Worm (Caenorhabditis elegans) whole organism, young adult: ENCODE data around the gene lido-1.

Experiments
- B0035.1 ChIP-seq: sonication (generic microtip); optimal IDR thresholded peaks from 2 replicates; lab custom pipeline; 2016; ENCODE audit warnings: missing genetic modification characterization, mild to moderate bottlenecking, missing compliant biosample characterization, missing genotype, missing genetic modification reagents
- B0336.3 ChIP-seq: fragments of 200-800 bp; sonication (Bioruptor generic); IDR thresholded peaks from 2 replicates; pipeline ENCODE4 v1.3.6; 2022; ENCODE audit warnings: missing genetic modification characterization, missing compliant biosample characterization
- C06A6.2 ChIP-seq: fragments of 200-800 bp; sonication (Bioruptor generic); conservative IDR thresholded peaks from 2 replicates; pipeline ENCODE4 v1.3.6; 2022; ENCODE audit warnings: missing genetic modification characterization, missing compliant biosample characterization
- C17E4.6 ChIP-seq: fragments of 200-800 bp; sonication (Bioruptor generic); IDR thresholded peaks from 2 replicates; pipeline ENCODE4 v1.3.6; 2022; ENCODE audit warnings: missing genetic modification reagents, missing genetic modification characterization, missing compliant biosample characterization
- D2030.7 ChIP-seq: fragments of 200-800 bp; sonication (Bioruptor generic); IDR thresholded peaks from 2 replicates; pipeline ENCODE4 v1.3.6; 2022; ENCODE audit warnings: missing genetic modification reagents, missing genetic modification characterization, missing compliant biosample characterization
- F22D6.2 ChIP-seq: sonication (generic microtip); optimal IDR thresholded peaks from 2 replicates; lab custom pipeline; 2016; ENCODE audit warnings: mild to moderate bottlenecking, missing genetic modification characterization, missing compliant biosample characterization
- F37B4.10 ChIP-seq: fragments of 200-800 bp; sonication (Bioruptor generic); IDR thresholded peaks from 2 replicates; pipeline ENCODE4 v1.3.6; 2022; ENCODE audit warnings: missing genetic modification characterization, missing compliant biosample characterization
- F57C9.4 ChIP-seq: sonication (generic microtip); optimal IDR thresholded peaks from 2 replicates; lab custom pipeline; 2017; ENCODE audit warnings: mild to moderate bottlenecking, missing genetic modification characterization, missing compliant biosample characterization
- T07F8.4 ChIP-seq: sonication (generic microtip); optimal IDR thresholded peaks from 2 replicates; lab custom pipeline; 2016; ENCODE audit warnings: mild to moderate bottlenecking, missing genetic modification characterization, moderate library complexity, missing compliant biosample characterization
- Y53G8AR.9 ChIP-seq: fragments of 200-800 bp; sonication (Bioruptor generic); conservative IDR thresholded peaks from 2 replicates; pipeline ENCODE4 v1.3.6; 2022; ENCODE audit warnings: missing genetic modification reagents, missing genetic modification characterization, missing compliant biosample characterization
- Y56A3A.18 ChIP-seq: fragments of 200-800 bp; sonication (Bioruptor generic); IDR thresholded peaks from 2 replicates; pipeline ENCODE4 v1.3.6; 2022; ENCODE audit warnings: missing genetic modification reagents, missing genetic modification characterization, missing compliant biosample characterization
- Y95B8A.8 ChIP-seq: fragments of 200-800 bp; sonication (Bioruptor generic); IDR thresholded peaks from 2 replicates; pipeline ENCODE4 v1.3.6; 2022; ENCODE audit warnings: missing genetic modification reagents, missing genetic modification characterization, missing compliant biosample characterization
- aptf-3 ChIP-seq: fragments of 200-800 bp; sonication (Bioruptor generic); IDR thresholded peaks from 2 replicates; pipeline ENCODE4 v1.3.6; 2022; ENCODE audit warnings: missing genetic modification characterization, missing compliant biosample characterization
- bed-1 ChIP-seq: fragments of 200-800 bp; sonication (Bioruptor generic); IDR thresholded peaks from 2 replicates; pipeline ENCODE4 v1.3.6; 2022; ENCODE audit warnings: missing genetic modification reagents, missing genetic modification characterization, missing compliant biosample characterization
- cebp-1 ChIP-seq, 2 experiments: fragments of 200-800 bp in 1 of 2; sonication (Bioruptor generic) in 1 of 2; sonication (generic microtip) in 1 of 2; IDR thresholded peaks in 1 of 2; optimal IDR thresholded peaks in 1 of 2; 2 replicates each; pipeline versions ENCODE4 v1.3.6 to Lab custom; 2017 to 2022; ENCODE audit warnings: missing compliant biosample characterization in 2 of 2, missing genetic modification characterization in 2 of 2, mild to moderate bottlenecking in 1 of 2, missing genetic modification reagents in 1 of 2, moderate library complexity in 1 of 2
- ceh-100 ChIP-seq: fragments of 200-800 bp; sonication (Bioruptor generic); IDR thresholded peaks from 2 replicates; pipeline ENCODE4 v1.3.6; 2022; ENCODE audit warnings: missing genetic modification reagents, missing genetic modification characterization, missing compliant biosample characterization
- ceh-27 ChIP-seq: fragments of 200-800 bp; sonication (Bioruptor generic); optimal IDR thresholded peaks from 2 replicates; lab custom pipeline; 2018; ENCODE audit warnings: mild to moderate bottlenecking, missing genetic modification characterization, moderate library complexity, missing compliant biosample characterization
- dox-1 ChIP-seq: fragments of 200-800 bp; sonication (Bioruptor generic); IDR thresholded peaks from 2 replicates; pipeline ENCODE4 v1.3.6; 2022; ENCODE audit warnings: missing genetic modification reagents, missing genetic modification characterization, missing compliant biosample characterization
- ets-4 ChIP-seq: fragments of 200-800 bp; sonication (Bioruptor generic); optimal IDR thresholded peaks from 2 replicates; lab custom pipeline; 2018; ENCODE audit warnings: mild to moderate bottlenecking, missing genetic modification characterization, missing compliant biosample characterization
- hlh-12 ChIP-seq: sonication (generic microtip); optimal IDR thresholded peaks from 2 replicates; lab custom pipeline; 2016; ENCODE audit warnings: missing genetic modification characterization, missing compliant biosample characterization
- hlh-26 ChIP-seq: fragments of 200-800 bp; sonication (Bioruptor generic); conservative IDR thresholded peaks from 2 replicates; pipeline ENCODE4 v1.3.6; 2022; ENCODE audit warnings: missing genetic modification reagents, missing genetic modification characterization, missing compliant biosample characterization
- hmg-20 ChIP-seq: fragments of 200-800 bp; sonication (Bioruptor generic); IDR thresholded peaks from 2 replicates; pipeline ENCODE4 v1.3.6; 2022; ENCODE audit warnings: missing genetic modification reagents, missing genetic modification characterization, missing compliant biosample characterization
- hsf-1 ChIP-seq: fragments of 200-800 bp; sonication (Bioruptor generic); IDR thresholded peaks from 2 replicates; pipeline ENCODE4 v1.3.6; 2022; ENCODE audit warnings: missing genetic modification reagents, missing genetic modification characterization, missing compliant biosample characterization
- lin-35 ChIP-seq, 3 experiments: fragments of 150-350 bp in 2 of 3; sonication (generic microtip) in 1 of 3; optimal IDR thresholded peaks; 2 replicates each; lab custom pipeline; 2014 to 2018; ENCODE audit warnings: missing biosample characterization in 3 of 3, missing genetic modification characterization in 3 of 3, missing genetic modification reagents in 3 of 3
- madf-3 ChIP-seq: fragments of 200-800 bp; sonication (Bioruptor generic); IDR thresholded peaks from 2 replicates; pipeline ENCODE4 v1.3.6; 2022; ENCODE audit warnings: missing genetic modification reagents, missing genetic modification characterization, missing compliant biosample characterization
- madf-6 ChIP-seq: fragments of 200-800 bp; sonication (Bioruptor generic); IDR thresholded peaks from 2 replicates; pipeline ENCODE4 v1.3.6; 2022; ENCODE audit warnings: missing genetic modification reagents, missing genetic modification characterization, missing compliant biosample characterization
- mel-28 ChIP-seq: sonication (generic microtip); optimal IDR thresholded peaks from 2 replicates; lab custom pipeline; 2016; ENCODE audit warnings: borderline replicate concordance, mild to moderate bottlenecking, missing genetic modification characterization, missing compliant biosample characterization
- mes-4 ChIP-seq: sonication (generic microtip); optimal IDR thresholded peaks from 2 replicates; lab custom pipeline; 2016; ENCODE audit warnings: missing genotype, missing genetic modification characterization, missing compliant biosample characterization
- nfya-1 ChIP-seq: sonication (generic microtip); optimal IDR thresholded peaks from 2 replicates; lab custom pipeline; 2017; ENCODE audit warnings: antibody characterized with exemption, missing compliant biosample characterization, missing genetic modification characterization, borderline replicate concordance; ENCODE audit not compliant: insufficient read depth
- nfyb-1 ChIP-seq: fragments of 200-800 bp; sonication (Bioruptor generic); IDR thresholded peaks from 2 replicates; pipeline ENCODE4 v1.3.6; 2022; ENCODE audit warnings: missing genetic modification reagents, missing genetic modification characterization, missing compliant biosample characterization
- nhr-120 ChIP-seq: fragments of 200-800 bp; sonication (Bioruptor generic); IDR thresholded peaks from 2 replicates; pipeline ENCODE4 v1.3.6; 2022; ENCODE audit warnings: missing genetic modification characterization, missing compliant biosample characterization
- nhr-80 ChIP-seq: sonication (generic microtip); optimal IDR thresholded peaks from 2 replicates; lab custom pipeline; 2016; ENCODE audit warnings: missing genetic modification characterization, missing compliant biosample characterization
- pbrm-1 ChIP-seq: fragments of 200-800 bp; sonication (Bioruptor generic); IDR thresholded peaks from 2 replicates; pipeline ENCODE4 v1.3.6; 2022; ENCODE audit warnings: missing genetic modification reagents, missing genetic modification characterization, missing compliant biosample characterization
- pha-4 ChIP-seq: fragments of 150-350 bp; sonication (generic microtip); optimal IDR thresholded peaks from 2 replicates; lab custom pipeline; 2014; ENCODE audit warnings: missing biosample characterization, missing genetic modification reagents, missing genetic modification characterization
- repo-1 ChIP-seq: sonication (generic microtip); optimal IDR thresholded peaks from 2 replicates; lab custom pipeline; 2017; ENCODE audit warnings: mild to moderate bottlenecking, missing genetic modification characterization, missing compliant biosample characterization
- rpc-1 ChIP-seq, 2 experiments: fragments of 150-350 bp in 1 of 2; sonication (generic microtip) in 1 of 2; optimal IDR thresholded peaks; 2 replicates each; lab custom pipeline; 2014 to 2018; ENCODE audit warnings: missing biosample characterization in 1 of 2, missing genetic modification characterization in 1 of 2, missing genetic modification reagents in 1 of 2, missing genotype in 1 of 2
- sdz-38 ChIP-seq: sonication (generic microtip); optimal IDR thresholded peaks from 2 replicates; lab custom pipeline; 2016; ENCODE audit warnings: missing genotype, missing genetic modification characterization, missing compliant biosample characterization
- snpc-3.4 ChIP-seq: sonication (generic microtip); optimal IDR thresholded peaks from 2 replicates; lab custom pipeline; 2017; ENCODE audit warnings: missing genetic modification characterization, mild to moderate bottlenecking, missing compliant biosample characterization, antibody characterized with exemption, moderate library complexity, missing genotype, missing genetic modification reagents
- somi-1 ChIP-seq: fragments of 200-800 bp; sonication (Bioruptor generic); optimal IDR thresholded peaks from 2 replicates; lab custom pipeline; 2018; ENCODE audit warnings: mild to moderate bottlenecking, missing genetic modification characterization, missing compliant biosample characterization
- tbp1 ChIP-seq: fragments of 200-800 bp; sonication (Bioruptor generic); optimal IDR thresholded peaks from 2 replicates; lab custom pipeline; 2018; ENCODE audit warnings: mild to moderate bottlenecking, missing genetic modification characterization, missing compliant biosample characterization
- zim-3 ChIP-seq: sonication (generic microtip); optimal IDR thresholded peaks from 2 replicates; lab custom pipeline; 2017; ENCODE audit warnings: mild to moderate bottlenecking, missing genetic modification characterization, moderate library complexity, missing compliant biosample characterization
- ztf-3 ChIP-seq: fragments of 200-800 bp; sonication (Bioruptor generic); optimal IDR thresholded peaks from 2 replicates; lab custom pipeline; 2018; ENCODE audit warnings: mild to moderate bottlenecking, missing genetic modification characterization, missing compliant biosample characterization

lido-1 gene

DNA sequence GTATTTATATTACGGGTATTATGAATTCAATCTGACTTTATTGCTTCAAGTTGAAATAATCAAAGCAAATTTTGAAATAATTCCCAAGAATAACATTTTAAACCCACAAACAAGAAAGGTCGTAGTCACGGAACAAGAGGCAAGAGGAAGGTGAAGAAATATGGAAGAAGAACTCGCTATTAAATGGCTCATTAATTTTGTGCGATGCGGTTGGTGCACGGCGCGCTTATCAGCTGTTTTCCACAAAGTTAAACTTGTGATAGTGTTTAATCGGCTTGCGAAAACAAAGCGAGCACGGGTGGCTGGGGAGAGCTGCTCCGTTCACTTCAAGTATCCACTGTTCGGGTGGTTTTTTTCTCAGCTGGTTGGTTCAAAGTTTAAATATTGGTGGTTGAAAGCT, 29.4 kb downstream of the lido-1 start:
- TF ChIP-seq rpc-1 (optimal IDR thresholded peaks at IDR 0.05; lab: Kevin White, UChicago) (no peak), rpc-1 (tag; optimal IDR thresholded peaks at IDR 0.05; lab: Kevin White, UChicago) (no peak), sdz-38 (tag; lab: Kevin White, UChicago) (no peak), cebp-1 (GFP tag; IDR thresholded peaks at IDR 0.05; lab: Robert Waterston, UW) (no peak), cebp-1 (tag; optimal IDR thresholded peaks at IDR 0.05; lab: Kevin White, UChicago) (peak; percentile 43), dox-1 (GFP tag; lab: Robert Waterston, UW) (0 out of 2 replicates have a peak, but pooled peaks have one; percentile 43), C06A6.2 (no peak), madf-6 (GFP tag; lab: Robert Waterston, UW) (no peak), madf-3 (GFP tag; lab: Robert Waterston, UW) (no peak), nhr-80 (tag; lab: Kevin White, UChicago) (peak; percentile 64)

ce11 chrX:17064820-17065219, 31.5 kb downstream of the lido-1 start:
- TF ChIP-seq nhr-80 (tag; lab: Kevin White, UChicago): peak; percentile 44
- TF ChIP-seq hlh-12 (tag; lab: Kevin White, UChicago): no peak
- no peak for TF ChIP-seq ceh-100 (GFP tag; lab: Robert Waterston, UW)
- TF ChIP-seq cebp-1 (GFP tag; IDR thresholded peaks at IDR 0.05; lab: Robert Waterston, UW): no peak
- TF ChIP-seq cebp-1 (tag; optimal IDR thresholded peaks at IDR 0.05; lab: Kevin White, UChicago): peak; percentile 22

ce11 chrX:17063749-17064252, 32.6 kb downstream of the lido-1 start:
- TF ChIP-seq sdz-38 (tag; lab: Kevin White, UChicago) (no peak), snpc-3.4 (tag; lab: Kevin White, UChicago) (no peak), hlh-12 (tag; lab: Kevin White, UChicago) (no peak), madf-6 (GFP tag; lab: Robert Waterston, UW) (no peak), hmg-20 (no peak), F22D6.2 (tag; lab: Kevin White, UChicago) (peak; percentile 57), ets-4 (no peak), cebp-1 (GFP tag; IDR thresholded peaks at IDR 0.05; lab: Robert Waterston, UW) (no peak), cebp-1 (tag; optimal IDR thresholded peaks at IDR 0.05; lab: Kevin White, UChicago) (peak; percentile 71), hlh-26 (GFP tag; lab: Robert Waterston, UW) (no peak), pha-4 (tag; lab: Kevin White, UChicago) (peak; percentile 87), B0336.3 (GFP tag; lab: Robert Waterston, UW) (peak; percentile 62), lin-35 (GFP tag; optimal IDR thresholded peaks at IDR 0.05; lab: Kevin White, UChicago) (no peak), F57C9.4 (tag; lab: Kevin White, UChicago) (no peak), bed-1 (GFP tag; lab: Robert Waterston, UW) (no peak), F37B4.10 (no peak), aptf-3 (GFP tag; lab: Robert Waterston, UW) (no peak), T07F8.4 (no peak), B0035.1 (tag; lab: Kevin White, UChicago) (no peak), ztf-3 (GFP tag; lab: Kevin White, UChicago) (no peak), mes-4 (tag; lab: Kevin White, UChicago) (no peak), Y95B8A.8 (no peak), nhr-80 (tag; lab: Kevin White, UChicago) (peak; percentile 87), repo-1 (tag; lab: Kevin White, UChicago) (no peak), tbp1 (GFP tag; lab: Kevin White, UChicago) (peak; percentile 59), pbrm-1 (GFP tag; lab: Robert Waterston, UW) (peak; percentile 31; the same call in 1 of the 2 replicates), ceh-27 (GFP tag; lab: Kevin White, UChicago) (no peak), nhr-120 (GFP tag; lab: Robert Waterston, UW) (no peak), nfya-1 (tag; lab: Kevin White, UChicago) (no peak), somi-1 (GFP tag; lab: Kevin White, UChicago) (peak; percentile 89), nfyb-1 (no peak), mel-28 (tag; lab: Kevin White, UChicago) (no peak), Y56A3A.18 (GFP tag; lab: Robert Waterston, UW) (no peak), D2030.7 (GFP tag; lab: Robert Waterston, UW) (no peak), zim-3 (tag; lab: Kevin White, UChicago) (no peak), C17E4.6 (GFP tag; lab: Robert Waterston, UW) (no peak), hsf-1 (GFP tag; lab: Robert Waterston, UW) (no peak), Y53G8AR.9 (GFP tag; lab: Robert Waterston, UW) (0 out of 2 replicates have a peak, but pooled peaks have one; percentile 52)
